Worm (Caenorhabditis elegans): ENCODE data around the gene spp-16.

Gene spp-16

DNA sequence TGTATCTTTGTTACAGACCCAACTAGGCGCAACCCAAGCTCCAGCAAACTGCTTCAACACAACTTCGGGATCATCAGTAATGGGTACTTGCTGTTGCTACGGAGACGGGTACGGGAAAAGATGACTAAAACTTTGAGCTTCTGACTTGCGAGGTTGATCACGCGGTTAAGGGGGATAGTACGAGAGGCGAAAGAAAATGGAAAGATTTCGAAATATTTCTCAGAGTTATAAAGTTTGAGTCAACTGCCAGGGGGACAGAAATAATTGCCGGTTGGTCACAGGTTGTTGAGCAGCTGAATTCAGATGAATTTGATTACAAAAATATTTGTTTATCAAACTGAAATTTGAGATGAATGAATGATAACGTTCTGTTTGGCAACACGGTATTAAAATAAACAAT, 24.6 kb upstream of the spp-16 start:
- TF ChIP-seq C08G9.2 (tag; optimal IDR thresholded peaks at IDR 0.05) = no peak
- no peak for TF ChIP-seq fkh-6 (tag; optimal IDR thresholded peaks at IDR 0.05)
- TF ChIP-seq nhr-232 (tag; optimal IDR thresholded peaks at IDR 0.05) = no peak
- TF ChIP-seq fkh-10 (GFP tag; optimal IDR thresholded peaks at IDR 0.05) = no peak
- no peak for TF ChIP-seq elt-4 (tag; optimal IDR thresholded peaks at IDR 0.05)
- TF ChIP-seq lin-11 (tag; optimal IDR thresholded peaks at IDR 0.05) = no peak
- no peak for TF ChIP-seq ama-1 (optimal IDR thresholded peaks at IDR 0.05)
- TF ChIP-seq zip-5 (tag; optimal IDR thresholded peaks at IDR 0.05) = no peak
- TF ChIP-seq ceh-30 (tag; optimal IDR thresholded peaks at IDR 0.05) = no peak

DNA sequence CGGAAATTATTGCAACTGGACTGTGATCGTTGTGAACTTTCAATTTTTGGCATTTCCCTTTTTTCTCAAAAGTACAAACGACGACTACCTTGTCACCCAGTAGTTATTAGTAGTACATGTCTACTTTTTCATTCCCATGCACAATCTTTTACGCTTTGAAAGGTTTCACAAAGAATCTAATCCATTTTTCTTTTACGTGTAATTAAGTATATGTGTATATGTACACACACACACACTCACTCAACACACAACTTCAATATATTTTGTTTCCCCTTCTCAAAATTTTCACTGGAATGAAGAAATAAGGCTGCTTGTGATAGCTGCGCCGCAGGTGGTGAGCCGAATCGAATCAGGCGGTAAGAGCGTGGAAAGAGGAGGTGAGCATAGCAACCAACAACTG, 23.6 kb upstream of the spp-16 start, which contains the start of gene F58B4.6:
Gene F58B4.6, plus strand, starts transcription at position 301 of the 400 bp plus-strand sequence.
- TF ChIP-seq odd-2 (tag; optimal IDR thresholded peaks at IDR 0.05) (no peak), ceh-34 (tag; optimal IDR thresholded peaks at IDR 0.05) (no peak), ceh-18 (tag; optimal IDR thresholded peaks at IDR 0.05) (no peak), pha-4 (tag; optimal IDR thresholded peaks at IDR 0.05) (no peak), C08G9.2 (tag; optimal IDR thresholded peaks at IDR 0.05) (no peak), tbx-2 (tag; optimal IDR thresholded peaks at IDR 0.05) (no peak), unc-3 (GFP tag; conservative IDR thresholded peaks at IDR 0.05) (no peak), unc-3 (tag; optimal IDR thresholded peaks at IDR 0.05) (no peak), ceh-9 (tag; optimal IDR thresholded peaks at IDR 0.05) (no peak), fax-1 (tag; optimal IDR thresholded peaks at IDR 0.05) (no peak), pag-3 (tag; optimal IDR thresholded peaks at IDR 0.05; ENCODE audit: borderline replicate concordance) (no peak), elt-2 (tag; optimal IDR thresholded peaks at IDR 0.05) (no peak), tbx-7 (tag; optimal IDR thresholded peaks at IDR 0.05) (no peak), ceh-30 (tag; optimal IDR thresholded peaks at IDR 0.05) (no peak), eyg-1 (tag; optimal IDR thresholded peaks at IDR 0.05) (no peak), nhr-232 (tag; optimal IDR thresholded peaks at IDR 0.05) (no peak), pqm-1 (tag; optimal IDR thresholded peaks at IDR 0.05) (no peak)

DNA sequence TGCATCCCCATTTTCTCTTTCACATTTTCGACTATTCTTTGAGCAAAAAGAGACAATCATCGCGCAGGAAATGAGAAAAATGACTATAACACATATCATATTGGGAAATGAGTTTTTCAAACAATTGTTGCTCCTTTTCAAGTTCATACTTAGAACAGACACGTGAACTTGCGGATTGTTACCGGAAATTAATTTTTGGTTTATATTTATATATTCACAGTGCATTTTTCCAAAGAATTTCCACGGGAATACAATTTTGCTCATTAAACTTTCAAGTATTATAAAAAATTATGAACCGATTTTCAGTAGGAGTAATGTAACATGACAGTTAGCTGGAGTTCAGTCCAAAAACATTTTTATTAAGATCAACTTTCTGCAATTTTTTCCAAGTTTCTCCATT, 22.1 kb upstream of the spp-16 start, which contains the start of gene F58B4.7:
Gene F58B4.7, minus strand, starts transcription at position 101 of the 400 bp plus-strand sequence.
- TF ChIP-seq sdc-2 (tag; optimal IDR thresholded peaks at IDR 0.05) = no peak
- no peak for TF ChIP-seq syd-9 (tag; optimal IDR thresholded peaks at IDR 0.05)
- TF ChIP-seq C38D4.7 (GFP tag; optimal IDR thresholded peaks at IDR 0.05) = no peak
- TF ChIP-seq unc-86 (tag; optimal IDR thresholded peaks at IDR 0.05) = no peak
- no peak for TF ChIP-seq dmd-4 (tag; optimal IDR thresholded peaks at IDR 0.05; ENCODE audit: borderline replicate concordance)
- TF ChIP-seq ahr-1 (tag; optimal IDR thresholded peaks at IDR 0.05) = no peak
- no peak for TF ChIP-seq tbx-2 (tag; optimal IDR thresholded peaks at IDR 0.05)
- TF ChIP-seq elt-4 (tag; optimal IDR thresholded peaks at IDR 0.05) = no peak
- TF ChIP-seq fkh-6 (tag; optimal IDR thresholded peaks at IDR 0.05) = no peak
- no peak for TF ChIP-seq hlh-30 (tag; optimal IDR thresholded peaks at IDR 0.05; ENCODE audit: insufficient read depth)
- no peak for TF ChIP-seq che-1 (tag; optimal IDR thresholded peaks at IDR 0.05)
- TF ChIP-seq ceh-14 (tag; optimal IDR thresholded peaks at IDR 0.05) = no peak
- no peak for TF ChIP-seq sox-2 (GFP tag; IDR thresholded peaks at IDR 0.05)
- no peak for TF ChIP-seq pros-1 (tag; optimal IDR thresholded peaks at IDR 0.05)

DNA sequence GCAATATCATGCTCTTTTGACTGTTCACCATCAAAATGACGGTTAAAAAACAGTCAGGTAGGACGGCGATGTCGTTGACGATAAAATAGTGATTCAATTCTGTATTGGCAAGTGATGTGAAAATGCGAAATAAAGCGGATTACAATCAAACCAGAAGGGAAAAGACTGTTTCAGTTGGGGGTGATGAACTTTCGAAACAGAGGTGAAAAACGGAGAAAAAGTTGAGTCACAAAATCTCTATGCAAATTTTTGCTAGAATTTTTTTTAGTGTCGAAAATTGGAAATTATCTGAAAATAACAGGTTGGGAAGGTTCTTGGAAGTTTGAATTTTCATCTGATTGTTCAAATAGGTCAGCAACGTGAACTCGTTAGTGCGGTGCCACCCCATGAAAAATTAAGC, 20.6 kb upstream of the spp-16 start, which contains the start of gene nas-31:
Gene nas-31, minus strand, starts transcription at position 101 of the 400 bp plus-strand sequence.
- TF ChIP-seq pha-2 (tag; optimal IDR thresholded peaks at IDR 0.05) (no peak), gmeb-2 (tag; optimal IDR thresholded peaks at IDR 0.05) (no peak), ceh-30 (tag; optimal IDR thresholded peaks at IDR 0.05) (no peak)

DNA sequence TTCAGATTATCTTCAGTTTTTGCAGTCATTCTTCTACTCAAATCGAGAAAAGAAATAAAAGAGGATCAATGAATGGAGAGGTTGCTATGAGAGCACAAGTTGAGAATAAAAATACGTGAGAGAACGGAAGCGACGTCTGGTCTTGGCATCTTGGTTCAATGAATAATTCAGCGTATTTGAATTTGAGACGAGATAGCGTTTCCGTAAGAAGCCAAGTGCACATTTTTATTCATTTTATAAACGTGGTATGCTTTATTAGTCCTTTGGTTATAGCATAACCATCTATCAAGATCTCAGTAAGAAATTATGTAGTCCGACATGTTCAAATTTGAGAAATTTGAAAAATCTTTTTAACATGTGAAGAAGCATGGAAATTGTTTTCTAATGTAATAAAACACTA, 17.3 kb upstream of the spp-16 start, which contains the start of gene F58B4.2:
Gene F58B4.2, minus strand, starts transcription at position 101 of the 400 bp plus-strand sequence.
- no peak for TF ChIP-seq tbx-7 (tag; optimal IDR thresholded peaks at IDR 0.05)
- no peak for TF ChIP-seq tbx-2 (tag; optimal IDR thresholded peaks at IDR 0.05)
- TF ChIP-seq pax-1 (tag; optimal IDR thresholded peaks at IDR 0.05) = no peak
- no peak for TF ChIP-seq ceh-30 (tag; optimal IDR thresholded peaks at IDR 0.05)
- no peak for TF ChIP-seq pag-3 (tag; optimal IDR thresholded peaks at IDR 0.05; ENCODE audit: borderline replicate concordance)
- no peak for TF ChIP-seq ceh-6 (GFP tag; optimal IDR thresholded peaks at IDR 0.05)
- TF ChIP-seq ceh-22 (tag; optimal IDR thresholded peaks at IDR 0.05) = no peak
- TF ChIP-seq unc-3 (GFP tag; conservative IDR thresholded peaks at IDR 0.05) = no peak
- no peak for TF ChIP-seq unc-3 (tag; optimal IDR thresholded peaks at IDR 0.05)
- no peak for TF ChIP-seq pat-9 (tag; optimal IDR thresholded peaks at IDR 0.05)
- no peak for TF ChIP-seq F13H6.1 (tag; optimal IDR thresholded peaks at IDR 0.05)
- no peak for TF ChIP-seq dmd-4 (tag; optimal IDR thresholded peaks at IDR 0.05; ENCODE audit: borderline replicate concordance)
- TF ChIP-seq hlh-13 (GFP tag; optimal IDR thresholded peaks at IDR 0.05) = no peak
- no peak for TF ChIP-seq ztf-16 (tag; optimal IDR thresholded peaks at IDR 0.05)
- TF ChIP-seq K09A11.1 (tag; optimal IDR thresholded peaks at IDR 0.05; ENCODE audit: insufficient read depth) = no peak
- no peak for TF ChIP-seq ceh-14 (tag; optimal IDR thresholded peaks at IDR 0.05)
- TF ChIP-seq sox-4 (tag; optimal IDR thresholded peaks at IDR 0.05) = no peak
- no peak for TF ChIP-seq syd-9 (tag; optimal IDR thresholded peaks at IDR 0.05)
- TF ChIP-seq ets-4 (tag; optimal IDR thresholded peaks at IDR 0.05) = no peak

Data from whole organism, late embryonic.